Worm (Caenorhabditis elegans): ENCODE data around the gene srh-63.

DNA sequence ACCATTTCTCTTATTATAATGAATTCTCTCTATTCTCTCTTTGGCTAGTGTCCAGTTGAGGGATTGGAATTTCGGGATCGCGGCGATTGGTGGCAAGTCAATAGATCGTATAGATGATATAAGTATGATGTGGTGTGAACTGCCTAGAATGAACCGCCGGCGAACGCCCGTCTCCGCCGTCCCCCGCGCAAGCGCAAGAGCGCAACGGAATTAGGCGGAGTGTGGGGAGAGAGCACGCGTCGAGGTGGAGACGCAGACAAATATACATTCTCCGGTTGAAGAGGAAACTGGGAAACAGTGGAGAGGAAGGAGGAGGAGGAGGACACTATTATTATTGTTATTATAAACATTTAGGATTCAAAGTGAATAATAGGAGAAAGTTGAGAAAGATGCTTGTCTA is 27.2 kb upstream of the srh-63 start:
- TF ChIP-seq hnd-1 (tag; optimal IDR thresholded peaks at IDR 0.05) (no peak), ama-1 (optimal IDR thresholded peaks at IDR 0.05) (no peak), hmg-4 (GFP tag; optimal IDR thresholded peaks at IDR 0.05) (no peak), ceh-13 (GFP tag; optimal IDR thresholded peaks at IDR 0.05) (no peak), pes-1 (GFP tag; IDR thresholded peaks at IDR 0.05) (no peak), flt-1 (GFP tag; IDR thresholded peaks at IDR 0.05) (no peak; the same call in 1 of the 2 replicates), sea-1 (GFP tag; conservative IDR thresholded peaks at IDR 0.05) (no peak), tbx-37 (GFP tag; conservative IDR thresholded peaks at IDR 0.05) (no peak), F13C5.2 (tag; optimal IDR thresholded peaks at IDR 0.05) (no peak), ceh-36 (tag; optimal IDR thresholded peaks at IDR 0.05) (no peak)
